Fruit fly (Drosophila melanogaster) Kc167 (cell line): ENCODE measurements around the gene CG34136.

Source experiments
- Myc ChIP-seq: fragments of >200 bp; optimal IDR thresholded peaks from 2 replicates; lab custom pipeline; 2017; ENCODE audit warnings: missing external identifiers
- Sin3A ChIP-seq: fragments of >200 bp; optimal IDR thresholded peaks from 2 replicates; lab custom pipeline; 2018; ENCODE audit warnings: missing external identifiers
- h ChIP-seq: fragments of >200 bp; optimal IDR thresholded peaks from 3 replicates; lab custom pipeline; 2018; ENCODE audit warnings: missing external identifiers
- insv ChIP-seq: fragments of >200 bp; optimal IDR thresholded peaks from 3 replicates; lab custom pipeline; 2018; ENCODE audit warnings: missing external identifiers
- psq ChIP-seq: fragments of >200 bp; optimal IDR thresholded peaks from 2 replicates; lab custom pipeline; 2017; ENCODE audit warnings: missing external identifiers
- ttk ChIP-seq: sonication (Bioruptor generic); optimal IDR thresholded peaks from 2 replicates; lab custom pipeline; 2017; ENCODE audit warnings: missing external identifiers

dm6 chr2L:21086406-21086805 lies 10.3 kb upstream of the CG34136 start, which contains the start of gene CG33509:
- no peak for TF ChIP-seq Myc (lab: Kevin White, UChicago)
- TF ChIP-seq insv, result no peak
- TF ChIP-seq psq (lab: Kevin White, UChicago), result no peak
- TF ChIP-seq Sin3A (lab: Kevin White, UChicago), result no peak
- no peak for TF ChIP-seq ttk
- no peak for TF ChIP-seq h (lab: Kevin White, UChicago)
